Worm (Caenorhabditis elegans) whole organism, L4 larva: ENCODE data around the gene fipr-27.

Experiments
- R02D3.7 ChIP-seq: fragments of 150-350 bp; sonication (generic microtip); optimal IDR thresholded peaks from 3 replicates; lab custom pipeline; 2014; ENCODE audit warnings: missing biosample characterization, missing genetic modification characterization
- T26A8.4 ChIP-seq: fragments of 200-800 bp; sonication (Bioruptor generic); IDR thresholded peaks from 2 replicates; pipeline ENCODE4 v1.3.6; 2022; ENCODE audit warnings: missing genetic modification characterization, missing compliant biosample characterization
- daf-16 ChIP-seq, 3 experiments: sonication (generic microtip); optimal IDR thresholded peaks; 2 replicates each; lab custom pipeline; 2016 to 2017; ENCODE audit warnings: missing genetic modification characterization in 3 of 3, missing genetic modification reagents in 3 of 3, mild to moderate bottlenecking in 2 of 3, missing compliant biosample characterization in 2 of 3, missing biosample characterization in 1 of 3, moderate library complexity in 1 of 3
- egl-27 ChIP-seq: sonication (generic microtip); optimal IDR thresholded peaks from 3 replicates; lab custom pipeline; 2017; ENCODE audit warnings: missing biosample characterization, missing genetic modification reagents, missing genetic modification characterization
- lsy-2 ChIP-seq, 2 experiments: fragments of 150-350 bp in 1 of 2; sonication (generic microtip) in 1 of 2; optimal IDR thresholded peaks; 2 replicates each; lab custom pipeline; 2014 to 2017; ENCODE audit warnings: missing biosample characterization in 2 of 2, missing genetic modification characterization in 2 of 2
- mes-2 ChIP-seq: sonication (generic microtip); optimal IDR thresholded peaks from 2 replicates; lab custom pipeline; 2016; ENCODE audit warnings: missing genotype, mild to moderate bottlenecking, missing genetic modification characterization, missing compliant biosample characterization; ENCODE audit not compliant: poor library complexity, severe bottlenecking
- nhr-11 ChIP-seq: fragments of 150-350 bp; optimal IDR thresholded peaks from 2 replicates; lab custom pipeline; 2014; ENCODE audit warnings: missing biosample characterization, missing genetic modification characterization
- nhr-28 ChIP-seq: fragments of 150-350 bp; optimal IDR thresholded peaks from 2 replicates; lab custom pipeline; 2014; ENCODE audit warnings: missing biosample characterization, missing genetic modification characterization
- nhr-76 ChIP-seq: fragments of 150-350 bp; optimal IDR thresholded peaks from 2 replicates; lab custom pipeline; 2014; ENCODE audit warnings: missing biosample characterization, missing genetic modification characterization
- unc-62 ChIP-seq, 3 experiments: fragments of 150-350 bp in 1 of 3; sonication (generic microtip); optimal IDR thresholded peaks in 2 of 3; peaks in 1 of 3; 1 replicate in 1 of 3; 2 replicates in 2 of 3; lab custom pipeline; 2014 to 2017; ENCODE audit warnings: missing biosample characterization in 3 of 3, missing genetic modification characterization in 3 of 3, missing genetic modification reagents in 3 of 3, missing genotype in 1 of 3

DNA sequence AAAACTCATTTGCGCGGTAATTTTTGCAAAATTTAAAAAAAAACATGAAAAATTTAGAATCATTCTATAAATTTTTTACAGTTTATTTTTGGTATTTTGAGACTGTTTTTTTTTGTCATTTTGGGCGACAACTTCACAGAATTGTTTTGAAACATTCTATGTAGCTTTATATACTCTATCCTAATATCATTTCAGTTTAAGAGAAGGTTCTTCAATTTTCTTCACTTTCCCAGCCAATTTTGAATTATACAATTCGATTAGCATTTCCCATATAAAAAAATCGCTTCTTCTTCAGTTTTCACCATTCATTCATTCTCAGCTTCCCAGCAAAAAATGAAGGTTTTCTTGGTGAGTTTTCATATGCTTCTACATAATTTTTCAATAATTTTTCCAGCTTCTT, 3.0 kb upstream of the fipr-27 start, which contains the start of gene fipr-28:
- TF ChIP-seq nhr-28: no peak
- TF ChIP-seq nhr-11 (tag; lab: Kevin White, UChicago): no peak
- TF ChIP-seq egl-27: no peak
- no peak for TF ChIP-seq lsy-2 (tag; optimal IDR thresholded peaks at IDR 0.05; lab: Kevin White, UChicago)
- no peak for TF ChIP-seq mes-2 (tag; lab: Kevin White, UChicago)
- no peak for TF ChIP-seq T26A8.4 (GFP tag; lab: Robert Waterston, UW)
- TF ChIP-seq unc-62 (GFP tag; optimal IDR thresholded peaks at IDR 0.05 in 1 of 2; lab: Kevin White, UChicago): no peak
- no peak for TF ChIP-seq unc-62 (tag; optimal IDR thresholded peaks at IDR 0.05; lab: Kevin White, UChicago)
- TF ChIP-seq R02D3.7 (tag; lab: Kevin White, UChicago): no peak
- no peak for TF ChIP-seq daf-16 (GFP tag; optimal IDR thresholded peaks at IDR 0.05; lab: Kevin White, UChicago)
- no peak for TF ChIP-seq daf-16 (tag; optimal IDR thresholded peaks at IDR 0.05; lab: Kevin White, UChicago)
- TF ChIP-seq nhr-76: no peak
